Fruit fly (Drosophila melanogaster) whole organism, adult: ENCODE results near the gene Tace.

Experiments used
- CG1620 ChIP-seq: fragments of 200-800 bp; sonication (Bioruptor generic); optimal IDR thresholded peaks from 2 replicates; lab custom pipeline; 2016; ENCODE audit warnings: missing biosample characterization, missing genetic modification characterization
- CG33017 ChIP-seq: fragments of 200-800 bp; sonication (Bioruptor generic); optimal IDR thresholded peaks from 2 replicates; lab custom pipeline; 2018; ENCODE audit warnings: missing biosample characterization, mild to moderate bottlenecking, missing genetic modification characterization, moderate library complexity
- CG5204 ChIP-seq: fragments of 200-800 bp; sonication (Bioruptor generic); optimal IDR thresholded peaks from 2 replicates; lab custom pipeline; 2016; ENCODE audit warnings: missing biosample characterization, missing genetic modification characterization
- CG7101 ChIP-seq: fragments of 200-800 bp; sonication (Bioruptor generic); optimal IDR thresholded peaks from 2 replicates; lab custom pipeline; 2018; ENCODE audit warnings: missing biosample characterization, mild to moderate bottlenecking, missing genetic modification characterization, moderate library complexity
- Clk ChIP-seq: fragments of 200-800 bp; sonication (Bioruptor generic); optimal IDR thresholded peaks from 2 replicates; lab custom pipeline; 2017; ENCODE audit warnings: missing biosample characterization, missing genetic modification characterization
- Mnt ChIP-seq: fragments of 200-800 bp; sonication (Bioruptor generic); optimal IDR thresholded peaks from 2 replicates; lab custom pipeline; 2016; ENCODE audit warnings: missing biosample characterization, mild to moderate bottlenecking, missing genetic modification characterization
- cic ChIP-seq: fragments of 200-800 bp; sonication (Bioruptor generic); optimal IDR thresholded peaks from 2 replicates; lab custom pipeline; 2017; ENCODE audit warnings: missing biosample characterization, mild to moderate bottlenecking, missing genetic modification characterization, moderate library complexity
- cnc ChIP-seq, 2 experiments: fragments of >200 bp; optimal IDR thresholded peaks; 2 replicates each; lab custom pipeline; 2017
- kay ChIP-seq: fragments of 200-800 bp; sonication (Bioruptor generic); peaks from one replicate; lab custom pipeline; 2016; ENCODE audit warnings: missing biosample characterization, missing genetic modification characterization, borderline replicate concordance
- pad ChIP-seq: fragments of 200-800 bp; sonication (Bioruptor generic); optimal IDR thresholded peaks from 3 replicates; lab custom pipeline; 2017; ENCODE audit warnings: missing biosample characterization, missing genetic modification characterization, mild to moderate bottlenecking, moderate library complexity, missing genetic modification reagents
- toe ChIP-seq: fragments of 200-800 bp; sonication (Bioruptor generic); optimal IDR thresholded peaks from 2 replicates; lab custom pipeline; 2016; ENCODE audit warnings: missing biosample characterization, missing genetic modification characterization

DNA sequence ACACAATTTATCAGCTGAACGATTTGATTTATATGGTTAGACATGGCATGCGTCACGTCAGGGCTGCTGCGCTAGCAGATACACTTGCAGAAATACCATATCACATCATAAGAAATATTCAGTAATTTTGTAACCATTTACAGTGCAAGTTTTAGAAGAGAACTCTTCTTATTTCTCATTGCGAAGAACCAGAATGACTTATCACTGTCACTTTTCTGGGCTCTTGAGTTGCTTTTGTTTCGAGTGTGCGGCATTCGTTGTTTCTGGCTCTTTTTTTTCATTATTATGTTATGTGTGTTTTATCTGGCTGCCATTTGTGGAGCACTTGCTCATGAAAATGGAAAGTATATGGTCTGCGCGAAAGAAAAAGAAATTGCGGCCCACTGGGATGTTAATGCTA is 18.3 kb upstream of the Tace start:
- no peak for TF ChIP-seq CG5204 (GFP tag; lab: Kevin White, UChicago)
- no peak for TF ChIP-seq pad (GFP tag; lab: Kevin White, UChicago)
- TF ChIP-seq CG7101, result no peak
- no peak for TF ChIP-seq cnc (optimal IDR thresholded peaks at IDR 0.05; lab: Kevin White, UChicago)
- no peak for TF ChIP-seq CG33017
- TF ChIP-seq Clk (GFP tag; lab: Kevin White, UChicago), result no peak
- TF ChIP-seq toe, result no peak
- no peak for TF ChIP-seq Mnt (GFP tag; lab: Kevin White, UChicago)
- no peak for TF ChIP-seq CG1620 (GFP tag; lab: Kevin White, UChicago)
- no peak for TF ChIP-seq kay (GFP tag; lab: Kevin White, UChicago)
- TF ChIP-seq cic (GFP tag; lab: Kevin White, UChicago), result no peak
